Fruit fly (Drosophila melanogaster) whole organism: ENCODE measurements around the gene CG18302.

ENCODE experiments used
- CG8478 ChIP-seq: fragments of >200 bp; optimal IDR thresholded peaks from 2 replicates; lab custom pipeline; 2018; ENCODE audit warnings: inconsistent platforms
- Dll ChIP-seq: fragments of >200 bp; optimal IDR thresholded peaks from 2 replicates; lab custom pipeline; 2017
- EcR ChIP-seq, 2 experiments: fragments of >200 bp; optimal IDR thresholded peaks; 2 replicates each; lab custom pipeline; 2017; ENCODE audit warnings: missing biosample characterization in 2 of 2, missing genetic modification characterization in 2 of 2, missing genetic modification reagents in 2 of 2
- pan ChIP-seq: fragments of >200 bp; optimal IDR thresholded peaks from 2 replicates; lab custom pipeline; 2017
- psq ChIP-seq: fragments of >200 bp; optimal IDR thresholded peaks from 2 replicates; lab custom pipeline; 2017
- usp ChIP-seq: fragments of >200 bp; optimal IDR thresholded peaks from 2 replicates; lab custom pipeline; 2017; ENCODE audit warnings: missing biosample characterization, missing genetic modification characterization, mixed read lengths

Gene CG18302

DNA sequence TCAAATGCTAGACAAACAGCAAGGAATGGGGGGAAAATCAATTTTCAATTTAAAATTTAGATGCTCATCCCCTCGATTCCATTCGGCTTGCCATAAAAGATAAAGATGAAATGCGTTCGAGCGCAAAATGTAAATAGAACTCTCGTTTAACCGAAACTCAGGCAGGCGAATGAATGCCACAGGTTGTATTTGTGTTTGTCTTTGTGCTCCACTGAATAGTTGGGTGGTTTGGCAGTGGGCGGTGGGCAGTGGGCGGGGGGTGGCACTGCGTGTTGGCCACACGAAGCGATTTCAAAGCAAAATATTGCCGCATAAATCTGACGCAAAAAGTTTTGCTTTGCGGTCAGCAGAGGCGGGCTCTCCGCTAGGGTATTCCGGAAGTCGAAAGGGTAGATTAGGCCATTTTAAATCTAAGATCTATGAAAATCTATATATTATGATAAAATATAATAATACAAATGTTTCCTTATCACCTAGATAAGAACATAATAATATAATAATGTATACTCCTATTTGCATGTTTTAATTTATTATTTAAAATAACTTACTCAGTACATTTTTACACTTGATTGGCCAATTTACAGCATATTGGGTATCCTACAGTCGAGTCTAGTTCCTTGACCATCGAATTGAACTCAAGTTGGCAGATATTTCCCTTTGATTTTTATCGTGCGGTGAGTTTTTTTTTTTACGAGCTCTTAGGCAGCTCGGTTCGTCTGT lies 11.8 kb upstream of the CG18302 start:
- TF ChIP-seq Dll (no peak), pan (no peak), CG8478 (lab: Kevin White, UChicago) (no peak), EcR (GFP tag; optimal IDR thresholded peaks at IDR 0.05; lab: Kevin White, UChicago) (no peak)

DNA sequence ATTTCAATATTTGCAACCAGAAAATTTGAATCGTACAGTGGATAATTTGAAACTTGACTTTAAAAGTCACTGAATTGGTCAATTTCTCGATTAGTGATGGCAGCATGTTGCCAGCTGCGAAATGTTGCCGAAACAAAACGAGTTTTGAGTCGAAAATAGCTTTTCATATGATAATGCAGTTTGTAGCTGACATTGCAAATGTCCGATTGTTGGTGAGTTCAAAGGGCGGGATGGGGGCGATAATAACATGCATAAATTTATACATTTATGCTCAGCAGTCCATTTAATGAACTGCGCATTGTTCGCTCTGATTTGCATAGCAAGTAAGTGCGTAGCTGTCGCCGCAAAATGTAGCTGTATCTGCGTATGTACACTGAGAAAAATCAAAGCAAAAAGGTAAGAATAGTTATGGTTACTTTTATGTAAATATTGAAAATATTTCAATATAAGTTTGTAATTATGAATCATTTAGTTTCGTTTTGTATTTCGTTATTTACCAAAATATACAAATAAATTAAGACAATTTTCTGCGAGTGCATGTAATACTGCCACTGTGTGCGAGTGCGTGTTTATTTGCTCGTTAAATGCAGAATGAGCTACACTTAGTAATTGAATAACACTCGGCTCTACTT lies 7.1 kb upstream of the CG18302 start, which contains the start of gene Lip4:
Lip4 (plus strand) TSS at position 620 of the 632 bp plus-strand sequence.
- no peak for TF ChIP-seq usp
- no peak for TF ChIP-seq psq (lab: Kevin White, UChicago)
- TF ChIP-seq EcR (GFP tag; optimal IDR thresholded peaks at IDR 0.05; lab: Kevin White, UChicago) = no peak
- TF ChIP-seq CG8478 (lab: Kevin White, UChicago) = no peak
- no peak for TF ChIP-seq Dll
- TF ChIP-seq pan = no peak

DNA sequence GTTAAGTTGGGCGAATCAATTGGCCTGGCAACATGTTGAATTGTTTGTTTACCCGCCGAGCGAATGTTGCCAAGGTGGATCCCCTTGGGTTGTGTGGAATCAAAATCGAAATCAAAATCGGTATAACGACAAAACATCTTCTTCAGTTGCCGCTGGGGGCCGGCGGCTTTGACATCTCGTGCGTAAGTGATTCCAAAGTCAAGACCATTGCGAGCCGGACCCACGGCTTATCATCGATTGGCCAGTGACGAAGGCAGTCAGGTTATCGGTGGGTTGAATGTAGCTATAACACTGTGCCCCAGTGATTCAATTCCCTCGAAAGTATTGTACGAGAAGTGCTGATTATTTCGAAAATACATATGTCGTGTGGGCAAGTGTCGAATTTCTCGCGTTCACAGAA lies 5.1 kb upstream of the CG18302 start:
- TF ChIP-seq psq (lab: Kevin White, UChicago) = no peak
- no peak for TF ChIP-seq EcR (GFP tag; optimal IDR thresholded peaks at IDR 0.05; lab: Kevin White, UChicago)
- no peak for TF ChIP-seq Dll
- TF ChIP-seq CG8478 (lab: Kevin White, UChicago) = no peak

DNA sequence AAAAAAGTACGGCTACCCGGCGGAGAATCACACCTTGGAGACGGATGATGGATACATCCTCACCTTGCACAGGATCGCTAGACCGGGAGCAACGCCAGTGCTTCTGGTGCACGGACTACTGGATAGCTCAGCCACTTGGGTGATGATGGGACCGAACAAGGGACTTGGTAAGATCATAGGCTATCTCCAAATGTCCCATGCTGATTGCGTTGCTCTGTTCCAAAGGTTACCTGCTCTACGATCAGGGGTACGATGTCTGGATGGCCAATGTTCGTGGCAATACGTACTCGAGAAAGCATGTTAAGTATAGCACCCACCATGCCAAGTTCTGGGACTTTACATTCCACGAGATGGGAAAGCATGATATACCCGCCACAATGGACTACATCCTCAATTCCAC lies 4.0 kb upstream of the CG18302 start:
- TF ChIP-seq pan (no peak), psq (lab: Kevin White, UChicago) (no peak), EcR (GFP tag; optimal IDR thresholded peaks at IDR 0.05; lab: Kevin White, UChicago) (no peak), CG8478 (lab: Kevin White, UChicago) (no peak), Dll (no peak), usp (no peak)

DNA sequence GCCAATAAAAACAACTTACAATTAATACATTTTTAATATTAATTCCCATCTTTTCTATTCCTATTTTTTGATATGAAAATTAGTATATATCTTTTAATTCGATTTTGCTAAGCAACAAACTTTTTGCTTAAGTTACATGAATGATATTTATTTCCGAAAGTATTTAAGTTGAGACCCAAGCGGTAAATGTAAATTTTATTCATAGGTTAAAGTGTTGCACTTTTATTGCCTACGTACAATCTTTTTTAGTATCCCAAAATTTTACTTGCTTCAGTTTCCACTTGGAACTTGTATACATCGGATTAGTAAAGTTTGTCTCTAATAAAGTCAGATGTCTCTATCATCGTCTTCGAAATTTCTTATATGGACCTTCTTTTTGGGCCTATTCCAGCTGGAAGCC lies 2.6 kb upstream of the CG18302 start, which contains the start of gene CG18301:
CG18301 (plus strand) TSS at position 301 of the 400 bp plus-strand sequence.
- TF ChIP-seq usp = no peak
- TF ChIP-seq EcR (GFP tag; optimal IDR thresholded peaks at IDR 0.05; lab: Kevin White, UChicago) = no peak
- no peak for TF ChIP-seq pan
- no peak for TF ChIP-seq CG8478 (lab: Kevin White, UChicago)
- TF ChIP-seq Dll = no peak
- TF ChIP-seq psq (lab: Kevin White, UChicago) = no peak

DNA sequence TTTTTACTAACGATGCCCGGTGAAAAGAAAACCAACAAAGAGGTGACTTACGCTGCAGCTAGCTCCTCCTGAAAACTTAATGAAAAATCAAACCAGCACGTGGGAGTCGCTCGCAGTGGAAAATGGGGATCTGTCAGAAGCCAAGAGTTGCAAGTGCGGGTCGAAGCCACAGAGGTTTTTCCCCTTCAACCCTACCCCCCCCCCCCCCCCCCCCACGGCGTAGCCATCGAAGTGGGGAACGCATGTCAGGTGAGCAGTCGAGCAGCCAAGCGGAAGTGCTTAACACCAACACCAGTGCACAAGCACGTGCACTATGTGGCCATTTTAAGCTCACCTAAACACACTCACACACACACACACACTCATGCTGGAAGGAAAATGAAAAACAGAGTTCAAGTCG lies 5.2 kb downstream of the CG18302 start:
- TF ChIP-seq psq (lab: Kevin White, UChicago) (no peak), usp (no peak), EcR (GFP tag; optimal IDR thresholded peaks at IDR 0.05; lab: Kevin White, UChicago) (no peak), pan (no peak), CG8478 (lab: Kevin White, UChicago) (no peak)

DNA sequence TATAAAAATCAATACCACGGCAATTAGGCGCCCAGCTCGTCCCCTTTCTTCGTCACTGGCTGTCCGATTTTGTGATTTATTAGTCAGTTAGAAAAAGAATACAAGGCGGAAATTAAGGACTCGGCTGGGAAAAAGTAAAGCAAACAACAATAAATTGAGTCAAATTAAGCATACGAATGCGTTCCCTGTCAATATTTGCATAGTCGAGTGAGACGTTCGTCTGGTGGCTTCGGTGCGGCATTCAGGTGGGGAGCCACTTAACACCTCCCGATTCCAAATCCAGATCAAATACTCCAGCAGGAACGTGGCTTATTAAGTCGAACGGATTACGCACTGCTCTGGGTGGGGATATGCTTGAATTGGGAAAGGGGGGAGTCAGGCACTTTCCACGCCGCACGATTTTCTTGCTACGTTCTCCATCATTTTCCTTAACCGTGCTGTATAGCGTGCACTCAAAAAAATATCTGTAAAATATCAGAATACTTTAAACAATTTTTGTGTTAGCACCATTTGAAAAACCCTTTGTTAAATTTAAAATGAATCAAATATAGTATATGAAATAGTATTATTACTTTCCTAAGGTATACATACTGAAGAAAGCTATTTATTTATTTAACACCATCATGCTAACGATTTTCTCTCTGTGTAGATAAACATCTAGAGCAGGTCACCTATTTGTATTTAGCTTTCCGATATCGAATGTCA lies 9.1 kb downstream of the CG18302 start:
- no peak for TF ChIP-seq EcR (GFP tag; optimal IDR thresholded peaks at IDR 0.05; lab: Kevin White, UChicago)
- no peak for TF ChIP-seq Dll
- TF ChIP-seq usp = no peak
- TF ChIP-seq CG8478 (lab: Kevin White, UChicago) = no peak
- no peak for TF ChIP-seq psq (lab: Kevin White, UChicago)
- no peak for TF ChIP-seq pan

DNA sequence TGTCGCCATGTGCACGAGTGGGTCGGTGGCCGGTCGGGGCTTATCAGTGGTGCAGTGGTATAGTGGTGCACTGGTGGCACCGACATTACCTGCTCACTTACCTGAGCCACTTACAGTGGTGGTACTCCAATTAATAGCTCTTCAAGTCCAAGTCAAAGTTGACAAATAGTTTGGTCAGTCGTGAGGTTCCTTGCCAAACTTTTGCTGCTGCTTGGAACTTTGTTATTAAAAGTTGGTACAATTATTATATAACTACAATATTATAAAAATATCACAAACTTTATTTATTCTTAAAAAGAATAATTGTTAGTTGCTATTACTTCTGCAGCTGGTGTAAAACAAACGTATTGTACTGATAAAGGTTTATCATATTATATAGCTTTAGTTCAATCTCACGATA lies 9.9 kb downstream of the CG18302 start:
- TF ChIP-seq CG8478 (lab: Kevin White, UChicago) = no peak

DNA sequence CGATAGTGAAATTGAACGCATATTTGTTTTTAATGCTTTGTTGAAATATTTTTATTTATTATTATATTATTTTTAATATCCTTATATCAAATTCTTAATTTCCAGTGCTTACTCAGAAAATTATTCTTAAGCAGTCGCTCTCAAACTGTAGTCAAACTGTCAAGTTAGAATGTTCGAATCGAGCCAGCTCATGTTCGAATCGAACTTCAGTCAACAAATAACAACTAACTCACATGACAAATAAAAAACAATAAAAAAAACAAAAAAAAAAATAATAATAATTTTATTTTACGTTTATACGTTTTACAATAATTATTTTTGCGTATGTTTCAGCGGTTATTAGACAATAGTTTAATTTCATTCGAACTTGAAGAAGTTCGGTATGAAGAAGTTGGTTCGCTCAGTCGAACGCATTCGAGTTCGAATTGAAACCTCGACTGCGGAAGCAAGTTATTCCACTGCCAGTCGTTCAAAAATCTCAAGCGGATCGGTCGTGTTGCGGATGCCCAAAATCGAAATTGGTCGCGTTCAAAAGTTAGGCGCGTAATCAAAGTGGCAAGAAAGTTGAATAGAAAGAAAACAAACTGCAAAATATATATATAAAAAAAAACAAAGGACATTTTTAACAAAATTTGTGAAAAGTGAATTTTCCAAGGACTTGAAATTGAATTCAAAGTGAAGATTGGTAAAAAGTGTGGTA lies 10.4 kb downstream of the CG18302 start, which contains the start of gene Trim9:
Trim9 (plus strand) TSS at position 463 of the 700 bp plus-strand sequence.
- TF ChIP-seq CG8478 (lab: Kevin White, UChicago) (no peak), psq (lab: Kevin White, UChicago) (no peak), EcR (GFP tag; optimal IDR thresholded peaks at IDR 0.05; lab: Kevin White, UChicago) (no peak), Dll (no peak), usp (no peak), pan (no peak)

DNA sequence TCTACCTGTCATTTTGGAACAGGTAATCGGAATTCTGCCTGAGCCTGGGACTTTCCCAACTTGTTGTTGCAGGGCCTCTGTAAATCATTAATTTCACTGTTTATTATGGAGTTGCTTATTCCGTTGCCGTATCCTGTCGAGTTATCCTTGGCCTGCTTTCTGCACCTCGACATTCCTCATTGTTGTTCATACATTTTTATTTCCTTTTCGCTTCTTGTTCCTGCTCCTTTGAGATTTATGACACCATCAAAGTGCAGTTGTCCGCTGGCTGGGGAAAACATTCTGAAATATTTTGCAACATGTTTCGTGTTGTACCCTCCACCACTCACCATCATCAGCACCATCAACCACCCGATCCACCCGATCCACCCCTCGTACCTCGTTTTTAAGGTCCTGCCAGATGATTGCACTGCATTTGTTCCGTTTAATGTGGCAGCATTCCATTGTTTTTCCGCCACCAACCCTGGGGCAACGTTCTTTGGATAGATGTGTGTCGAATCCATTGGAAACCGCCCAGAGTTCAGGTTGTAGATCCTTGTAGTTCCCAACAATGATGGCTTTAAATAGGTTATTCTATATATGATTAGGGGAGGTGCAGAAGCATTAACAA lies 14.8 kb downstream of the CG18302 start:
- TF ChIP-seq Dll (no peak), CG8478 (lab: Kevin White, UChicago) (no peak), usp (no peak), EcR (GFP tag; optimal IDR thresholded peaks at IDR 0.05; lab: Kevin White, UChicago) (no peak), pan (no peak), psq (lab: Kevin White, UChicago) (no peak)

DNA sequence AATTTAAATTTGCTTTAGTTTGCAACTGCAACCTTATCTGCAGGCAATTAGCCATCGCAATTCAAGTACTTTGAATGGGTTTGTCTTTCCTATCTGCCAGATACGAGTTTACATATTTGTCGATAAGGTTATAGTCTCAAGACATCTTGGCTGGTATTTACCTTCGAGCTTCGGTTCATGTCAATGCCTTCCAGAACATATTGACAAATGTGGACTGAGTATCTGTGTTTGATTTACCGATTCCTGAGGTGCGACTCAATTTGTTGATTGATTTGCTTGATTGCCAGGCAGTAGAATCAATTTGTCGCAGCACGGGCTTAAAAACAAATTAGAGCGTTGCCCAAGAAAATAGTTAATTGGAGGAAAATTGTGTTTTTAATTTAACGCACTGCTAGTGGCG lies 18.7 kb downstream of the CG18302 start:
- TF ChIP-seq CG8478 (lab: Kevin White, UChicago) (no peak), EcR (GFP tag; optimal IDR thresholded peaks at IDR 0.05; lab: Kevin White, UChicago) (no peak), psq (lab: Kevin White, UChicago) (no peak), pan (no peak), usp (no peak), Dll (no peak)

DNA sequence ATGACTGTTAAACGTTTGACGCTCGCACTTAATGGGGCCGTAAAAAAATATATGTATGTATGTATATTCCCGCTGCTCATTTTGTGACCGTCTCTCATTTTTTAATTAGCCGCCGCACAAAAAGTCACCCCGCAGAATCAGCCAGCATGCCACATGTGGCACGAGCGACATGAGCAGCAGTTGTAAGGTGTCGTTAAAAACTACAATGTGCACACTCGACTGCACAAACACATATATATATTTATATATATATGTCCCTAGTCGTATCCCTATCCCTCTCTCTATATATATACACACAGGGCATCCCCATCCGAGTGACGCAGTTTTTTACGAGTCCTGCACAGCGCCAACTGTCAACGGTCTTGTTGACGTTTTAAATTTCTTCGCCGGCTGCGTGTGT lies 19.6 kb downstream of the CG18302 start:
- TF ChIP-seq pan (no peak), psq (lab: Kevin White, UChicago) (no peak), EcR (GFP tag; optimal IDR thresholded peaks at IDR 0.05; lab: Kevin White, UChicago) (no peak), usp (no peak)
